Fruit fly (Drosophila melanogaster): ENCODE data around the gene Lip3.

- TF ChIP-seq CG8478 (optimal IDR thresholded peaks at IDR 0.05) = no peak
- no peak for TF ChIP-seq CTCF (optimal IDR thresholded peaks at IDR 0.05)
Measured at dm6 chr3R:13356960-13357359, 14.7 kb downstream of the Lip3 start.

Data from S2 (cell line).